Fruit fly (Drosophila melanogaster): ENCODE measurements around the gene Cpr64Ab.

- TF ChIP-seq toe (GFP tag; optimal IDR thresholded peaks at IDR 0.05) (peak; percentile 93), tj (GFP tag; optimal IDR thresholded peaks at IDR 0.05) (peak; percentile 60), Clk (GFP tag; optimal IDR thresholded peaks at IDR 0.05) (peak; percentile 64), cic (GFP tag; optimal IDR thresholded peaks at IDR 0.05) (peak; percentile 31), bab1 (GFP tag; optimal IDR thresholded peaks at IDR 0.05) (peak; percentile 87)
These were observed 47.8 kb upstream of the Cpr64Ab start, which contains the start of the genes CG15011 and CG1309 for dm6 chr3L:4259102-4259558.

All from whole organism, adult.